Fruit fly (Drosophila melanogaster) Kc167 (cell line): Measurements from ENCODE around the gene CG7800.

Experiments used
- Myc ChIP-seq: fragments of >200 bp; optimal IDR thresholded peaks from 2 replicates; lab custom pipeline; 2017; ENCODE audit warnings: missing external identifiers
- psq ChIP-seq: fragments of >200 bp; optimal IDR thresholded peaks from 2 replicates; lab custom pipeline; 2017; ENCODE audit warnings: missing external identifiers
- ttk ChIP-seq: sonication (Bioruptor generic); optimal IDR thresholded peaks from 2 replicates; lab custom pipeline; 2017; ENCODE audit warnings: missing external identifiers

DNA sequence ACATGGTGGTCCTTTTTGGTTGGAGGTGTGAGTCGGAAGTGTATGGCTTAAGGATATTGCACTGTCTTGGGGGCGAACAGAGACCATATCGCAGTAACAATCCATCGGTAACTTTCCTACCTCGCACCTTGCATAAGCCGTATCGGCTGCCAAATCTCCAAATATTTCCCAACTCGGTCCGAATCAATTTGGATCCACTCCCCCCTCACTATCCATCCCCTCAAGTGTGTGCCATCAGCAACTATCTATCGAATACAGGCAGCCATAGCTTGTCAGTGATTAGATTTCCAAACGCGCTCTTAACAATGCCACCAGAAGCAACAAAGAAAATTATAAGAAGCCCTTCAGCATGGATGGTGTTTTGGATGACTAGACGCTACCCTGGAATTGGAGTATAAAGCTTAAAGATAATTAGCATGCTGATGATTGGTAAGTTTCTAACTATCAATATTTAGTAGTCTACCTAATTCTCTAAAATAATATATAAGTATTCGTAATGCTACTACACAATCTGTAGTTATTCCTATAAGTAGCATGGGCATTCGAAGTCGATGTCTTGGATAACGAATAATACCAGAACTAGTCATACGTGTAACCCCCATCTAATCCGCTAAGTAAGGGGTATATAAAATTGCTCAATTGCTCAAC lies 11.0 kb upstream of the CG7800 start:
- no peak for TF ChIP-seq ttk (lab: Kevin White, UChicago)
- no peak for TF ChIP-seq psq (lab: Kevin White, UChicago)
- no peak for TF ChIP-seq Myc (lab: Kevin White, UChicago)
